Worm (Caenorhabditis elegans): ENCODE data around the gene Y111B2A.12.

Y111B2A.12 gene

DNA sequence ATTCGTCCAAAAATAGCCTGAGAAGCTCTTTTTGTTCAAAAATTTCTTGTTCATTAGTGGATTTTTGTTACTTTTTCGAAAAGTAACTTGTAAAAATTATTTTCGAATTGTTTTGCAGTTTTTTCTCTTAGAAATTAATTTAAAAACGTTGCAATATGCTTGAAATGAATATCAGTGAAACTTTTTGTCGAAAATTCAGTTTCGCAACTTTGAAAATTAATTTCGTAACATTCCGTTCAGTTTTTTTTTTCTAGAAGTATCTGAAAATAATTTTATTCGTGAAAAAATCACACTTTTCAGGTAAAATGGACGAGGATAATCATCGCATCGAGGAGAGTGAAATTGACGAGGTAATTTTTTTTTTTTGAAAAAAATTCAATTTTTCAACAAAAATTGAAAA, at the start of gene Y111B2A.12:
TSS of gene Y111B2A.12 (plus strand) at position 301 of the 400 bp plus-strand sequence.
- TF ChIP-seq pha-4 (GFP tag; IDR thresholded peaks at IDR 0.05) (no peak), pha-4 (tag; optimal IDR thresholded peaks at IDR 0.05) (no peak), madf-5 (GFP tag; IDR thresholded peaks at IDR 0.05) (0 out of 4 replicates have a peak, but pooled peaks of 1 of the 2 experiments have one; percentile 1)

DNA sequence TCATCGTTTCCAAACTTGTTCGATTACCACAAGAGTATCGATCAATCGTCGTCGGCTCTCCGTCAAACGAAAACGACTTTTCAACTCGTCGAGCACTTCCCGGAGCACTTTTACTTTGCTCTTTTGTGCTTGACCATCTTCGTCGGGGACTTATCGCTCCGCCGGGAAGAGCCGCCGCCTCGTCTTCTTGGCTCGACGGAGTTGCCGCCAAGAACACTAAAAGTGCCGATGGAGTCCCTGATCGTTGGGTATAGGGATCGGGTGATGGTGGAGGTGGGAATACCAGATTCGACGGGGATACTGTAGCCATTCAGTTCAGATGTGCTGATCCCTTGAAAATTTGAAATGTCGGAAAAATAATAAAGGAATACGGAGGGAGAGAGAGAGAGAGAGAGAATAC, 46.3 kb upstream of the Y111B2A.12 start:
- TF ChIP-seq set-16 (GFP tag; IDR thresholded peaks at IDR 0.05) = peak; percentile 42
- TF ChIP-seq ceh-82 (tag; optimal IDR thresholded peaks at IDR 0.05) = no peak
- TF ChIP-seq ctbp-1 (GFP tag; IDR thresholded peaks at IDR 0.05) = no peak

DNA sequence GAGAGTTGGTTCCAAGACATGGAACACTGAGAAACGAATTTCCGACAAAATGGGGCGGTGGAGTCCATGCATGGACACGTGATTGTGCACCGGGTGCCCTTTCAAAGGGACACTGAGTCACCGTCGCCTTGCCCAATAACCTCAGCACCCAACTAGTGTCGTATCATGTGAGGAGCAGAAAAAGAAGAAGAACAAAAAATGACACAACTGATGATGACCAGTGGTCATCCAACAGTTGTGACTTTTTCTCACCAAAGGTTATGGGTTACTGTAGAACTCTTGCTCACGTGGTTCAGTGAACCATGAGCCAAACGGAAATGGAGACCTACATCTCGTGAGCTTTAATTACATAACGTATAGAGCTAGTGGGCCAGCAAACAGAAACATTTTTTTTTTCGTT, 43.3 kb upstream of the Y111B2A.12 start:
- peak in 1 of 2 experiments; percentile 68 for TF ChIP-seq unc-62 (GFP tag; optimal IDR thresholded peaks at IDR 0.05 in 1 of 2)
- TF ChIP-seq unc-62 (tag; optimal IDR thresholded peaks at IDR 0.05) = no peak
- peak; percentile 73 for TF ChIP-seq hlh-30 (tag; optimal IDR thresholded peaks at IDR 0.05; ENCODE audit: insufficient read depth)
- no peak for TF ChIP-seq zag-1 (tag; optimal IDR thresholded peaks at IDR 0.05)
- TF ChIP-seq cey-2 (tag; optimal IDR thresholded peaks at IDR 0.05; ENCODE audit: borderline replicate concordance, insufficient read depth) = no peak
- peak; percentile 71 for TF ChIP-seq nhr-6 (tag; optimal IDR thresholded peaks at IDR 0.05)
- TF ChIP-seq mdl-1 (tag; optimal IDR thresholded peaks at IDR 0.05) = peak in 1 of 2 experiments; percentile 14
- TF ChIP-seq lin-15B (tag; optimal IDR thresholded peaks at IDR 0.05) = no peak
- TF ChIP-seq D1046.2 (GFP tag; IDR thresholded peaks at IDR 0.05) = no peak
- peak in 1 of 2 experiments; percentile 63 for TF ChIP-seq lsy-2 (tag; optimal IDR thresholded peaks at IDR 0.05)
- TF ChIP-seq hlh-11 (tag; optimal IDR thresholded peaks at IDR 0.05) = peak; percentile 29
- no peak for TF ChIP-seq nhr-48 (tag; optimal IDR thresholded peaks at IDR 0.05)

DNA sequence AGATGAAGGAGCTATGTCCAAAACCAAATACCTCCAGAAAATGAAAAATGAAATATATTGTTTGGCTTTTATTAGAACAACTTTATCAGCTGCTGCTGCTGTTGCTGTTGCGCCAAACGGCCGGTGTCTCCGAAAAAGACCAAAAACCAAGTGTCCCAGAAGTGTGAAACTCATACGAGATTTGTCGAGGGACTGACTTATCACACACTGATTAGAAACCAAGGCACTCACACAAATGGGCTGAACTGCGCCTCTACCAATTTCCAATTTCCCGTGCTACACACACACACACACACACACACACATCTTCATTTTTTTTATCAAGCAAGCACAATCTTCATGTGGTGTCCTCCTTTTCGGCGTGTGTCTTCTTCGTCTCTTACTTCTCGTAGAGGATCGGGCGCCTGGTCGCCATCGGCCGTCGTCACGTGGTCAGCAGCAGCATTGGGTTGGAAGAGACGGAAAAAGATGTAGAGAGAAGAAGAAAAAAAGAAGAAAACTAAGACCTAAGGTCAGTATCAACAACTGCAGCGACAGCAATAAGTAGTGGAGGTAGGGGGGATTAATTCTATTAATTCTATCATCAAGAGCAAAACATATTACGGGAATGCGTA, 40.9 kb upstream of the Y111B2A.12 start:
- TF ChIP-seq Y75B8A.6 (GFP tag; IDR thresholded peaks at IDR 0.05) (no peak), unc-130 (GFP tag; optimal IDR thresholded peaks at IDR 0.05) (no peak), ceh-44 (GFP tag; IDR thresholded peaks at IDR 0.05) (no peak), php-3 (GFP tag; IDR thresholded peaks at IDR 0.05) (no peak), zfp-3 (GFP tag; conservative IDR thresholded peaks at IDR 0.05) (no peak), egl-43 (GFP tag; IDR thresholded peaks at IDR 0.05) (no peak), zfp-2 (tag; optimal IDR thresholded peaks at IDR 0.05) (no peak), hlh-11 (tag; optimal IDR thresholded peaks at IDR 0.05) (peak; percentile 97), T26A8.4 (GFP tag; IDR thresholded peaks at IDR 0.05) (peak; percentile 37), ama-1 (optimal IDR thresholded peaks at IDR 0.05) (no peak), nhr-28 (tag; optimal IDR thresholded peaks at IDR 0.05) (peak; percentile 99), cey-2 (tag; optimal IDR thresholded peaks at IDR 0.05; ENCODE audit: borderline replicate concordance, insufficient read depth) (peak; percentile 53), spr-3 (GFP tag; optimal IDR thresholded peaks at IDR 0.05) (no peak), pha-4 (GFP tag; IDR thresholded peaks at IDR 0.05) (peak; percentile 37; the same call in 1 of the 2 replicates), pha-4 (tag; optimal IDR thresholded peaks at IDR 0.05) (no peak), spr-1 (tag; optimal IDR thresholded peaks at IDR 0.05) (peak; percentile 57), lin-29 (GFP tag; IDR thresholded peaks at IDR 0.05) (no peak), mdt-29 (GFP tag; IDR thresholded peaks at IDR 0.05) (no peak), unc-62 (GFP tag; optimal IDR thresholded peaks at IDR 0.05 in 1 of 2) (peak in 1 of 2 experiments; percentile 87), unc-62 (tag; optimal IDR thresholded peaks at IDR 0.05) (no peak), arid-1 (GFP tag; conservative IDR thresholded peaks at IDR 0.05) (0 out of 2 replicates have a peak, but pooled peaks have one; percentile 29), dmd-9 (GFP tag; IDR thresholded peaks at IDR 0.05) (no peak), nhr-48 (tag; optimal IDR thresholded peaks at IDR 0.05) (peak; percentile 87), madf-9 (GFP tag; conservative IDR thresholded peaks at IDR 0.05) (no peak), nhr-11 (tag; optimal IDR thresholded peaks at IDR 0.05) (peak; percentile 70), lin-39 (tag; optimal IDR thresholded peaks at IDR 0.05) (no peak), vab-7 (GFP tag; IDR thresholded peaks at IDR 0.05) (no peak), aly-2 (tag; optimal IDR thresholded peaks at IDR 0.05) (no peak), ztf-11 (tag; optimal IDR thresholded peaks at IDR 0.05) (no peak), daf-16 (GFP tag; optimal IDR thresholded peaks at IDR 0.05) (peak; percentile 7 to 11), daf-16 (tag; optimal IDR thresholded peaks at IDR 0.05) (peak; percentile 73), ZK337.2 (GFP tag; IDR thresholded peaks at IDR 0.05) (no peak), nhr-41 (GFP tag; IDR thresholded peaks at IDR 0.05) (no peak), lim-7 (GFP tag; IDR thresholded peaks at IDR 0.05) (no peak)

All from whole organism, L4 larva.